Worm (Caenorhabditis elegans): Measurements from ENCODE around the gene fkh-9.

The fkh-9 gene

ce11 chrX:3823869-3824268 lies 2.9 kb downstream of the fkh-9 start:
- peak; percentile 55 for TF ChIP-seq T20F7.1 (GFP tag; optimal IDR thresholded peaks at IDR 0.05)
- TF ChIP-seq tra-1 (GFP tag; IDR thresholded peaks at IDR 0.05) = peak; percentile 94
- TF ChIP-seq lin-15B (tag; optimal IDR thresholded peaks at IDR 0.05) = no peak
- peak; percentile 16 for TF ChIP-seq duxl-1 (tag; optimal IDR thresholded peaks at IDR 0.05; ENCODE audit: poor library complexity)
- TF ChIP-seq lin-1 (GFP tag; IDR thresholded peaks at IDR 0.05) = peak; percentile 83
- TF ChIP-seq mdl-1 (tag; optimal IDR thresholded peaks at IDR 0.05) = peak in 1 of 2 experiments; percentile 36
- TF ChIP-seq ztf-7 (tag; optimal IDR thresholded peaks at IDR 0.05) = peak; percentile 1
- no peak for TF ChIP-seq dpl-1 (GFP tag; optimal IDR thresholded peaks at IDR 0.05)
- TF ChIP-seq set-16 (GFP tag; IDR thresholded peaks at IDR 0.05) = no peak
- TF ChIP-seq saeg-2 (GFP tag; IDR thresholded peaks at IDR 0.05) = no peak; the same call in 1 of the 2 replicates
- TF ChIP-seq nhr-28 (tag; optimal IDR thresholded peaks at IDR 0.05) = peak; percentile 89
- peak; percentile 90 for TF ChIP-seq gei-8 (GFP tag; optimal IDR thresholded peaks at IDR 0.05)
- peak; percentile 87 for TF ChIP-seq nhr-48 (tag; optimal IDR thresholded peaks at IDR 0.05)
- peak; percentile 9 for TF ChIP-seq hlh-30 (tag; optimal IDR thresholded peaks at IDR 0.05; ENCODE audit: insufficient read depth)
- peak; percentile 46 for TF ChIP-seq aha-1 (tag)
- peak; percentile 89 for TF ChIP-seq pqm-1 (tag; optimal IDR thresholded peaks at IDR 0.05)
- peak; percentile 36 for TF ChIP-seq nhr-10 (tag; optimal IDR thresholded peaks at IDR 0.05)
- TF ChIP-seq dve-1 (tag; optimal IDR thresholded peaks at IDR 0.05; ENCODE audit: insufficient read depth) = peak; percentile 96
- peak; percentile 81 for TF ChIP-seq nhr-102 (tag; optimal IDR thresholded peaks at IDR 0.05)
- no peak for TF ChIP-seq daf-19 (GFP tag; conservative IDR thresholded peaks at IDR 0.05)
- TF ChIP-seq nhr-77 (tag; optimal IDR thresholded peaks at IDR 0.05) = peak; percentile 81
- TF ChIP-seq mep-1 (tag; optimal IDR thresholded peaks at IDR 0.05) = peak; percentile 52
- TF ChIP-seq ceh-62 (tag; optimal IDR thresholded peaks at IDR 0.05) = no peak
- no peak for TF ChIP-seq sdz-12 (GFP tag; optimal IDR thresholded peaks at IDR 0.05)
- no peak for TF ChIP-seq ceh-32 (tag; optimal IDR thresholded peaks at IDR 0.05; ENCODE audit: poor library complexity)
- TF ChIP-seq nhr-6 (tag; optimal IDR thresholded peaks at IDR 0.05) = peak; percentile 52
- no peak for TF ChIP-seq zfp-3 (GFP tag; conservative IDR thresholded peaks at IDR 0.05)
- no peak for TF ChIP-seq ceh-44 (GFP tag; IDR thresholded peaks at IDR 0.05)
- no peak for TF ChIP-seq dmd-9 (GFP tag; IDR thresholded peaks at IDR 0.05)
- TF ChIP-seq daf-16 (GFP tag; optimal IDR thresholded peaks at IDR 0.05) = peak in 1 of 2 experiments; percentile 78
- peak; percentile 99 for TF ChIP-seq daf-16 (tag; optimal IDR thresholded peaks at IDR 0.05)
- TF ChIP-seq php-3 (GFP tag; IDR thresholded peaks at IDR 0.05) = peak; percentile 95
- TF ChIP-seq mxl-3 (GFP tag; optimal IDR thresholded peaks at IDR 0.05) = no peak
- no peak for TF ChIP-seq egl-27 (tag; optimal IDR thresholded peaks at IDR 0.05)
- peak; percentile 92 for TF ChIP-seq hlh-11 (tag; optimal IDR thresholded peaks at IDR 0.05)
- no peak for TF ChIP-seq nhr-237 (tag; optimal IDR thresholded peaks at IDR 0.05)
- TF ChIP-seq dmd-6 (GFP tag; IDR thresholded peaks at IDR 0.05) = peak; percentile 98
- peak in 1 of 2 experiments; percentile 50 for TF ChIP-seq unc-62 (GFP tag; optimal IDR thresholded peaks at IDR 0.05 in 1 of 2)
- TF ChIP-seq unc-62 (tag; optimal IDR thresholded peaks at IDR 0.05) = no peak

ce11 chrX:3822061-3822460 lies 4.7 kb downstream of the fkh-9 start:
- no peak for TF ChIP-seq Y5F2A.4 (GFP tag; optimal IDR thresholded peaks at IDR 0.05)
- TF ChIP-seq daf-12 (tag; optimal IDR thresholded peaks at IDR 0.05) = no peak
- no peak for TF ChIP-seq jun-1 (tag; optimal IDR thresholded peaks at IDR 0.05)
- peak; percentile 52 for TF ChIP-seq hlh-30 (tag; optimal IDR thresholded peaks at IDR 0.05; ENCODE audit: insufficient read depth)
- peak; percentile 36 for TF ChIP-seq nhr-77 (tag; optimal IDR thresholded peaks at IDR 0.05)
- TF ChIP-seq set-16 (GFP tag; IDR thresholded peaks at IDR 0.05) = no peak
- TF ChIP-seq lin-13 (GFP tag; optimal IDR thresholded peaks at IDR 0.05) = no peak
- TF ChIP-seq unc-62 (GFP tag; optimal IDR thresholded peaks at IDR 0.05 in 1 of 2) = peak in 1 of 2 experiments; percentile 54
- TF ChIP-seq unc-62 (tag; optimal IDR thresholded peaks at IDR 0.05) = no peak
- TF ChIP-seq F26F4.8 (GFP tag; conservative IDR thresholded peaks at IDR 0.05) = no peak
- no peak for TF ChIP-seq madf-5 (GFP tag; IDR thresholded peaks at IDR 0.05)
- TF ChIP-seq snpc-1.2 (GFP tag; IDR thresholded peaks at IDR 0.05) = no peak
- no peak for TF ChIP-seq ceh-28 (tag; optimal IDR thresholded peaks at IDR 0.05)
- no peak for TF ChIP-seq spr-3 (GFP tag; optimal IDR thresholded peaks at IDR 0.05)
- TF ChIP-seq snpc-4 (tag; optimal IDR thresholded peaks at IDR 0.05) = no peak
- no peak for TF ChIP-seq gei-8 (GFP tag; optimal IDR thresholded peaks at IDR 0.05)
- no peak for TF ChIP-seq nhr-41 (GFP tag; IDR thresholded peaks at IDR 0.05)
- TF ChIP-seq ctbp-1 (GFP tag; IDR thresholded peaks at IDR 0.05) = no peak
- TF ChIP-seq unc-130 (GFP tag; optimal IDR thresholded peaks at IDR 0.05) = no peak
- TF ChIP-seq D1046.2 (GFP tag; IDR thresholded peaks at IDR 0.05) = no peak
- TF ChIP-seq nhr-102 (tag; optimal IDR thresholded peaks at IDR 0.05) = peak; percentile 25
